Worm (Caenorhabditis elegans): Measurements from ENCODE around the gene H32C10.1.

H32C10.1 gene

DNA sequence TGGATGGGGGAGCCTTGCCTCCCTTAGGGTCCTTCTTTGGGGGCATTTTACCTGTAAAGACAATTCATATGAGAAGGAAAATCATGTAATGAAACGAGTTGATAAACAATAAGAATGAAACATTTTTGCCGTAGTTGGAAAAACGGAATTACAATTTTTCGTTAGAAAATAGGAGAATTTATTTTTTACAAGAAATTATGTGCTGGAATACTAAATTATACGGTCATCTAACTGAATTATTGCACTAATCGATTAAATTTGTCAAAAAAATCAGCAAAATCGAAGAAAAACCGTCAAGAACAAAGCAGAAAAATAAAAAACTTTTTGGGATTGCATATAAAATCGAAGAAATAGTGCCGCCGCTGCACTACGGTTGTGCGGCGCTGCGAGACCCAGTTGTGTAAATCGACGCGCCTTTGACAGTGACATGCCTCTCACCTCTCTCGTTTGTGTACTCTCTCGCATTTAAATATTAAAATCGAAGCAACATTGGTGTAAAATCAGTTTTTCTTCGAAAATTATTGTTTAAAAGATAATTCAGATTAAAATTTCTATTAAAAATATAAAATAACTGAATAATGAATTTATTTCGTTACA, 13.5 kb downstream of the H32C10.1 start, which contains the start of gene rps-25 (continued):
- no peak for TF ChIP-seq Y79H2A.3 (GFP tag; conservative IDR thresholded peaks at IDR 0.05)
- TF ChIP-seq ztf-18 (tag; optimal IDR thresholded peaks at IDR 0.05) = peak; percentile 1
- no peak for TF ChIP-seq madf-6 (GFP tag; IDR thresholded peaks at IDR 0.05)
- TF ChIP-seq efl-1 (GFP tag; optimal IDR thresholded peaks at IDR 0.05) = peak; percentile 41
- no peak for TF ChIP-seq nfya-1 (tag; optimal IDR thresholded peaks at IDR 0.05; ENCODE audit: borderline replicate concordance, insufficient read depth)
- TF ChIP-seq nhr-90 (tag; optimal IDR thresholded peaks at IDR 0.05) = no peak
- no peak for TF ChIP-seq ceh-58 (GFP tag; IDR thresholded peaks at IDR 0.05)
- TF ChIP-seq F55B11.4 (tag; optimal IDR thresholded peaks at IDR 0.05; ENCODE audit: borderline replicate concordance, insufficient read depth) = no peak
- TF ChIP-seq somi-1 (GFP tag; optimal IDR thresholded peaks at IDR 0.05) = no peak
- no peak for TF ChIP-seq ccch-3 (GFP tag; optimal IDR thresholded peaks at IDR 0.05)
- no peak for TF ChIP-seq mel-28 (tag; optimal IDR thresholded peaks at IDR 0.05; ENCODE audit: borderline replicate concordance)
- TF ChIP-seq ekl-4 (GFP tag; IDR thresholded peaks at IDR 0.05) = no peak
- peak; percentile 39 for TF ChIP-seq F23B12.7 (tag; optimal IDR thresholded peaks at IDR 0.05; ENCODE audit: insufficient read depth)
- TF ChIP-seq tbx-9 (tag; optimal IDR thresholded peaks at IDR 0.05; ENCODE audit: borderline replicate concordance) = no peak
- TF ChIP-seq ceh-91 (GFP tag; IDR thresholded peaks at IDR 0.05) = 0 out of 2 replicates have a peak, but pooled peaks have one; percentile 21
- TF ChIP-seq mcd-1 (GFP tag; IDR thresholded peaks at IDR 0.05) = no peak
- TF ChIP-seq pha-4 (tag; optimal IDR thresholded peaks at IDR 0.05) = no peak
- no peak for TF ChIP-seq repo-1 (tag; optimal IDR thresholded peaks at IDR 0.05)
- no peak for TF ChIP-seq egl-18 (GFP tag; IDR thresholded peaks at IDR 0.05)
- TF ChIP-seq aptf-3 (GFP tag; IDR thresholded peaks at IDR 0.05) = no peak
- no peak for TF ChIP-seq hlh-26 (GFP tag; conservative IDR thresholded peaks at IDR 0.05)
- peak in 1 of 3 experiments; percentile 14 for TF ChIP-seq lin-35 (GFP tag; optimal IDR thresholded peaks at IDR 0.05)
- TF ChIP-seq madf-10 (tag; optimal IDR thresholded peaks at IDR 0.05) = no peak
- peak; percentile 29 for TF ChIP-seq attf-5 (GFP tag; optimal IDR thresholded peaks at IDR 0.05)
- TF ChIP-seq ztf-6 (GFP tag; IDR thresholded peaks at IDR 0.05) = no peak
- TF ChIP-seq T07F8.4 (tag; optimal IDR thresholded peaks at IDR 0.05) = no peak
- TF ChIP-seq ceh-27 (GFP tag; optimal IDR thresholded peaks at IDR 0.05) = no peak
- 0 out of 2 replicates have a peak, but pooled peaks have one; percentile 29 for TF ChIP-seq madf-8 (GFP tag; conservative IDR thresholded peaks at IDR 0.05)
- TF ChIP-seq rcor-1 (GFP tag; IDR thresholded peaks at IDR 0.05) = peak; percentile 37; the same call in 1 of the 2 replicates
- TF ChIP-seq rpc-1 (optimal IDR thresholded peaks at IDR 0.05) = no peak
- TF ChIP-seq rpc-1 (tag; optimal IDR thresholded peaks at IDR 0.05) = no peak
- peak; percentile 83 for TF ChIP-seq snpc-1.1 (tag; optimal IDR thresholded peaks at IDR 0.05; ENCODE audit: insufficient read depth)
- TF ChIP-seq lin-40 (tag; optimal IDR thresholded peaks at IDR 0.05) = no peak
- no peak for TF ChIP-seq cebp-1 (GFP tag; IDR thresholded peaks at IDR 0.05)
- peak; percentile 28 for TF ChIP-seq cebp-1 (tag; optimal IDR thresholded peaks at IDR 0.05)
- peak; percentile 75 for TF ChIP-seq lsl-1 (GFP tag; optimal IDR thresholded peaks at IDR 0.05)
- TF ChIP-seq egrh-3 (GFP tag; IDR thresholded peaks at IDR 0.05) = no peak
- TF ChIP-seq rec-8 (tag; optimal IDR thresholded peaks at IDR 0.05) = no peak
- no peak for TF ChIP-seq unc-62 (GFP tag; optimal IDR thresholded peaks at IDR 0.05)
- TF ChIP-seq nhr-27 (tag; optimal IDR thresholded peaks at IDR 0.05) = no peak
- peak; percentile 90 for TF ChIP-seq hmg-1.2 (GFP tag; IDR thresholded peaks at IDR 0.05)
- no peak for TF ChIP-seq nhr-179 (tag; optimal IDR thresholded peaks at IDR 0.05)
- TF ChIP-seq sptf-2 (GFP tag; optimal IDR thresholded peaks at IDR 0.05) = no peak
- no peak for TF ChIP-seq lir-1 (GFP tag; conservative IDR thresholded peaks at IDR 0.05)
- TF ChIP-seq dpff-1 (tag; optimal IDR thresholded peaks at IDR 0.05) = no peak
- TF ChIP-seq F37B4.10 (GFP tag; IDR thresholded peaks at IDR 0.05) = no peak
- no peak for TF ChIP-seq F57A8.1 (GFP tag; optimal IDR thresholded peaks at IDR 0.05)
- no peak for TF ChIP-seq B0019.2 (GFP tag; conservative IDR thresholded peaks at IDR 0.05)

Data from whole organism, young adult.